Fruit fly (Drosophila melanogaster) whole organism, embryonic: ENCODE data around the gene CG32075.

Experiments
- CG10321 ChIP-seq: fragments of 200-800 bp; sonication (Bioruptor generic); IDR thresholded peaks from 2 replicates; pipeline ENCODE4 v1.3.6; 2022; ENCODE audit warnings: missing biosample characterization, missing genetic modification characterization
- CG10654 ChIP-seq: fragments of 200-800 bp; sonication (Bioruptor generic); optimal IDR thresholded peaks from 2 replicates; lab custom pipeline; 2016; ENCODE audit warnings: missing biosample characterization, missing genetic modification characterization
- CG13296 ChIP-seq: fragments of 200-800 bp; sonication (Bioruptor generic); optimal IDR thresholded peaks from 3 replicates; lab custom pipeline; 2018; ENCODE audit warnings: missing biosample characterization, mild to moderate bottlenecking, missing genetic modification characterization
- CG14667 ChIP-seq: fragments of 200-800 bp; sonication (Bioruptor generic); IDR thresholded peaks from 2 replicates; pipeline ENCODE4 v1.3.6; 2022; ENCODE audit warnings: missing biosample characterization, missing genetic modification characterization
- CG16813 ChIP-seq: fragments of 200-800 bp; sonication (Bioruptor generic); IDR thresholded peaks from 3 replicates; pipeline ENCODE4 v1.3.6; 2022; ENCODE audit warnings: missing biosample characterization, missing genetic modification characterization; ENCODE audit not compliant: partially characterized antibody
- CG2199 ChIP-seq: fragments of 200-800 bp; sonication (Bioruptor generic); IDR thresholded peaks from 3 replicates; pipeline ENCODE4 v1.3.6; 2022; ENCODE audit warnings: missing biosample characterization, missing genetic modification characterization
- CG4360 ChIP-seq: fragments of 200-800 bp; sonication (Bioruptor generic); IDR thresholded peaks from 2 replicates; pipeline ENCODE4 v1.3.6; 2022; ENCODE audit warnings: missing biosample characterization, missing genetic modification characterization
- CG43689 ChIP-seq: fragments of 200-800 bp; sonication (Bioruptor generic); IDR thresholded peaks from 2 replicates; pipeline ENCODE4 v1.3.6; 2022; ENCODE audit warnings: missing biosample characterization, missing genetic modification characterization
- CG4617 ChIP-seq: fragments of 200-800 bp; sonication (Bioruptor generic); optimal IDR thresholded peaks from 3 replicates; lab custom pipeline; 2016; ENCODE audit warnings: missing biosample characterization, missing genetic modification characterization, borderline replicate concordance
- CG7372 ChIP-seq: fragments of 200-800 bp; sonication (Bioruptor generic); IDR thresholded peaks from 2 replicates; pipeline ENCODE4 v1.3.6; 2022; ENCODE audit warnings: missing biosample characterization, missing genetic modification characterization
- CG7786 ChIP-seq: fragments of 200-800 bp; sonication (Bioruptor generic); optimal IDR thresholded peaks from 2 replicates; lab custom pipeline; 2016; ENCODE audit warnings: missing biosample characterization, missing genetic modification characterization
- CG8359 ChIP-seq: fragments of 200-800 bp; sonication (Bioruptor generic); optimal IDR thresholded peaks from 2 replicates; lab custom pipeline; 2017; ENCODE audit warnings: missing biosample characterization, mild to moderate bottlenecking, missing genetic modification characterization, borderline replicate concordance
- Deaf1 ChIP-seq: fragments of 200-800 bp; optimal IDR thresholded peaks from 3 replicates; lab custom pipeline; 2019; ENCODE audit warnings: missing biosample characterization, mild to moderate bottlenecking, missing genetic modification characterization, moderate library complexity
- Dfd ChIP-seq, 2 experiments: fragments of >200 bp; optimal IDR thresholded peaks; 2 replicates each; lab custom pipeline; 2017; ENCODE audit warnings: missing biosample characterization in 2 of 2, missing genetic modification characterization in 2 of 2
- Dref ChIP-seq: fragments of 200-800 bp; sonication (Bioruptor generic); IDR thresholded peaks from 2 replicates; pipeline ENCODE4 v1.3.6; 2022; ENCODE audit warnings: missing biosample characterization, missing genetic modification characterization
- E2f1 ChIP-seq: fragments of 200-800 bp; sonication (Bioruptor generic); IDR thresholded peaks from 2 replicates; pipeline ENCODE4 v1.3.6; 2022; ENCODE audit warnings: missing biosample characterization, missing genetic modification characterization
- Fer1 ChIP-seq: fragments of 200-800 bp; sonication (Bioruptor generic); optimal IDR thresholded peaks from 2 replicates; lab custom pipeline; 2017; ENCODE audit warnings: missing biosample characterization, mild to moderate bottlenecking, missing genetic modification characterization
- H2.0 ChIP-seq: fragments of 200-800 bp; sonication (Bioruptor generic); IDR thresholded peaks from 2 replicates; pipeline ENCODE4 v1.3.6; 2022; ENCODE audit warnings: missing biosample characterization, missing genetic modification characterization
- Hr51 ChIP-seq, 2 experiments: fragments of 200-800 bp; sonication (Bioruptor generic); optimal IDR thresholded peaks; 2 replicates in 1 of 2; 3 replicates in 1 of 2; lab custom pipeline; 2016 to 2018; ENCODE audit warnings: missing biosample characterization in 2 of 2, missing genetic modification characterization in 2 of 2, mild to moderate bottlenecking in 1 of 2, moderate library complexity in 1 of 2
- MBD-R2 ChIP-seq: fragments of 200-800 bp; sonication (Bioruptor generic); IDR thresholded peaks from 2 replicates; pipeline ENCODE4 v1.3.6; 2022; ENCODE audit warnings: missing biosample characterization, missing genetic modification characterization
- Med ChIP-seq: fragments of 200-800 bp; sonication (Bioruptor generic); peaks from one replicate; lab custom pipeline; 2016; ENCODE audit warnings: missing biosample characterization, missing genetic modification characterization, mild to moderate bottlenecking, inconsistent platforms, moderate library complexity
- Nf-YA ChIP-seq: fragments of 200-800 bp; sonication (Bioruptor generic); IDR thresholded peaks from 2 replicates; pipeline ENCODE4 v1.3.6; 2022; ENCODE audit warnings: missing biosample characterization, missing genetic modification characterization
- Opbp ChIP-seq: fragments of 200-800 bp; sonication (Bioruptor generic); IDR thresholded peaks from 3 replicates; pipeline ENCODE4 v1.3.6; 2022; ENCODE audit warnings: missing biosample characterization, missing genetic modification characterization; ENCODE audit not compliant: partially characterized antibody
- Sox102F ChIP-seq: fragments of 200-800 bp; sonication (Bioruptor generic); optimal IDR thresholded peaks from 2 replicates; lab custom pipeline; 2018; ENCODE audit warnings: missing biosample characterization, mild to moderate bottlenecking, missing genetic modification characterization, moderate library complexity
- amos ChIP-seq: fragments of 200-800 bp; sonication (Bioruptor generic); IDR thresholded peaks from 2 replicates; pipeline ENCODE4 v1.3.6; 2022; ENCODE audit warnings: missing biosample characterization, missing genetic modification characterization; ENCODE audit not compliant: partially characterized antibody
- ato ChIP-seq: fragments of 200-800 bp; sonication (Bioruptor generic); IDR thresholded peaks from 2 replicates; pipeline ENCODE4 v1.3.6; 2022; ENCODE audit warnings: missing biosample characterization, missing genetic modification characterization; ENCODE audit not compliant: partially characterized antibody
- bab2 ChIP-seq: fragments of 200-800 bp; sonication (Bioruptor generic); optimal IDR thresholded peaks from 2 replicates; lab custom pipeline; 2016; ENCODE audit warnings: missing biosample characterization, missing genetic modification characterization
- cad ChIP-seq: fragments of >200 bp; optimal IDR thresholded peaks from 2 replicates; lab custom pipeline; 2017; ENCODE audit warnings: missing biosample characterization, missing genetic modification characterization
- dati ChIP-seq: fragments of 200-800 bp; sonication (Bioruptor generic); IDR thresholded peaks from 2 replicates; pipeline ENCODE4 v1.3.6; 2022; ENCODE audit warnings: missing biosample characterization, missing genetic modification characterization
- dm ChIP-seq: fragments of 200-800 bp; sonication (Bioruptor generic); optimal IDR thresholded peaks from 3 replicates; lab custom pipeline; 2016; ENCODE audit warnings: missing biosample characterization, missing genetic modification characterization
- dmrt11E ChIP-seq: fragments of 200-800 bp; sonication (Bioruptor generic); optimal IDR thresholded peaks from 3 replicates; lab custom pipeline; 2018; ENCODE audit warnings: missing biosample characterization, mild to moderate bottlenecking, missing genetic modification characterization, moderate library complexity
- en ChIP-seq: fragments of 200-800 bp; sonication (Bioruptor generic); optimal IDR thresholded peaks from 2 replicates; lab custom pipeline; 2016; ENCODE audit warnings: missing biosample characterization, missing genetic modification characterization
- gem ChIP-seq: fragments of 200-800 bp; sonication (Bioruptor generic); optimal IDR thresholded peaks from 2 replicates; lab custom pipeline; 2019; ENCODE audit warnings: missing biosample characterization, mild to moderate bottlenecking, missing genetic modification characterization, moderate library complexity
- gt ChIP-seq: fragments of 200-800 bp; sonication (Bioruptor generic); IDR thresholded peaks from 2 replicates; pipeline ENCODE4 v1.3.6; 2022; ENCODE audit warnings: missing biosample characterization, missing genetic modification characterization
- jumu ChIP-seq: fragments of 200-800 bp; sonication (Bioruptor generic); optimal IDR thresholded peaks from 3 replicates; lab custom pipeline; 2016; ENCODE audit warnings: missing biosample characterization, missing genetic modification characterization
- ken ChIP-seq: fragments of 200-800 bp; sonication (Bioruptor generic); IDR thresholded peaks from 3 replicates; pipeline ENCODE4 v1.3.6; 2022; ENCODE audit warnings: missing biosample characterization, missing genetic modification characterization
- lbe ChIP-seq: fragments of 200-800 bp; sonication (Bioruptor generic); optimal IDR thresholded peaks from 2 replicates; lab custom pipeline; 2016; ENCODE audit warnings: missing biosample characterization, mild to moderate bottlenecking, missing genetic modification characterization
- onecut ChIP-seq: fragments of 200-800 bp; sonication (Bioruptor generic); IDR thresholded peaks from 2 replicates; pipeline ENCODE4 v1.3.6; 2022; ENCODE audit warnings: missing biosample characterization, missing genetic modification characterization
- pita ChIP-seq: fragments of 200-800 bp; sonication (Bioruptor generic); optimal IDR thresholded peaks from 2 replicates; lab custom pipeline; 2017; ENCODE audit warnings: missing biosample characterization, mild to moderate bottlenecking, missing genetic modification characterization
- prd ChIP-seq, 3 experiments: fragments of >200 bp in 2 of 3; fragments of 200-800 bp in 1 of 3; sonication (Bioruptor generic) in 1 of 3; optimal IDR thresholded peaks in 2 of 3; IDR thresholded peaks in 1 of 3; 2 replicates in 2 of 3; 3 replicates in 1 of 3; pipeline versions ENCODE4 v1.3.6 to Lab custom; 2017 to 2022; ENCODE audit warnings: missing biosample characterization in 1 of 3, missing genetic modification characterization in 1 of 3
- repo ChIP-seq: fragments of 200-800 bp; sonication (Bioruptor generic); optimal IDR thresholded peaks from 2 replicates; lab custom pipeline; 2016; ENCODE audit warnings: missing biosample characterization, missing genetic modification characterization
- sc ChIP-seq, 3 experiments: fragments of >200 bp in 2 of 3; fragments of 200-800 bp in 1 of 3; sonication (Bioruptor generic) in 1 of 3; optimal IDR thresholded peaks; 2 replicates in 2 of 3; 3 replicates in 1 of 3; lab custom pipeline; 2017; ENCODE audit warnings: mild to moderate bottlenecking in 1 of 3, missing biosample characterization in 1 of 3, missing genetic modification characterization in 1 of 3, missing genetic modification reagents in 1 of 3
- slou ChIP-seq: fragments of 200-800 bp; sonication (Bioruptor generic); optimal IDR thresholded peaks from 3 replicates; lab custom pipeline; 2016; ENCODE audit warnings: missing biosample characterization, missing genetic modification characterization
- sob ChIP-seq: fragments of 200-800 bp; sonication (Bioruptor generic); IDR thresholded peaks from 2 replicates; pipeline ENCODE4 v1.3.6; 2022; ENCODE audit warnings: missing biosample characterization, missing genetic modification characterization
- tap ChIP-seq: fragments of 200-800 bp; optimal IDR thresholded peaks from 3 replicates; lab custom pipeline; 2019; ENCODE audit warnings: missing biosample characterization, mild to moderate bottlenecking, missing genetic modification characterization, moderate library complexity
- tio ChIP-seq: fragments of 200-800 bp; sonication (Bioruptor generic); optimal IDR thresholded peaks from 2 replicates; lab custom pipeline; 2017; ENCODE audit warnings: missing biosample characterization, missing genetic modification characterization, inconsistent platforms
- wor ChIP-seq: fragments of 200-800 bp; sonication (Bioruptor generic); IDR thresholded peaks from 2 replicates; pipeline ENCODE4 v1.3.6; 2022; ENCODE audit warnings: missing biosample characterization, missing genetic modification characterization
- zen2 ChIP-seq: fragments of 200-800 bp; sonication (Bioruptor generic); IDR thresholded peaks from 3 replicates; pipeline ENCODE4 v1.3.6; 2022; ENCODE audit warnings: missing biosample characterization, missing genetic modification characterization; ENCODE audit not compliant: partially characterized antibody

Gene CG32075

dm6 chr3L:11096195-11096908 is 31.6 kb upstream of the CG32075 start, which contains the start of the genes CG46439, Iyd and CG33947 (continued):
- peak; percentile 89 for TF ChIP-seq Med (GFP tag; lab: Kevin White, UChicago)
- TF ChIP-seq tio (GFP tag; lab: Kevin White, UChicago) = no peak
- no peak for TF ChIP-seq CG7786
- TF ChIP-seq dmrt11E (tag; lab: Kevin White, UChicago) = no peak
- no peak for TF ChIP-seq dm (GFP tag; lab: Kevin White, UChicago)
- no peak for TF ChIP-seq Nf-YA (GFP tag; lab: Robert Waterston, UW)
- no peak for TF ChIP-seq prd (optimal IDR thresholded peaks at IDR 0.05; lab: Kevin White, UChicago)
- no peak for TF ChIP-seq prd (GFP tag; IDR thresholded peaks at IDR 0.05; lab: Robert Waterston, UW)
- TF ChIP-seq E2f1 (GFP tag; lab: Robert Waterston, UW) = peak; percentile 55; the same call in 1 of the 2 replicates
- TF ChIP-seq Sox102F (GFP tag; lab: Kevin White, UChicago) = no peak
- TF ChIP-seq lbe = peak; percentile 73
- TF ChIP-seq MBD-R2 = peak; percentile 28; the same call in 1 of the 2 replicates
- TF ChIP-seq bab2 (GFP tag; lab: Kevin White, UChicago) = no peak
- no peak for TF ChIP-seq CG10321 (GFP tag; lab: Robert Waterston, UW)
- TF ChIP-seq en = no peak
- TF ChIP-seq gem (tag; lab: Kevin White, UChicago) = peak; percentile 5
- 0 out of 3 replicates have a peak, but pooled peaks have one; percentile 16 for TF ChIP-seq CG16813
- TF ChIP-seq CG2199 (GFP tag; lab: Robert Waterston, UW) = 0 out of 3 replicates have a peak, but pooled peaks have one; percentile 13
- peak; percentile 38; the same call in 1 of the 2 replicates for TF ChIP-seq CG4360 (GFP tag; lab: Robert Waterston, UW)
- TF ChIP-seq Deaf1 (tag; lab: Kevin White, UChicago) = peak; percentile 46
- TF ChIP-seq CG7372 (GFP tag; lab: Robert Waterston, UW) = no peak
- TF ChIP-seq sob (GFP tag; lab: Robert Waterston, UW) = no peak
- no peak for TF ChIP-seq slou (GFP tag; lab: Kevin White, UChicago)
- TF ChIP-seq repo (GFP tag; lab: Kevin White, UChicago) = no peak
- TF ChIP-seq CG14667 (GFP tag; lab: Robert Waterston, UW) = no peak
- TF ChIP-seq ken (GFP tag; lab: Robert Waterston, UW) = 0 out of 3 replicates have a peak, but pooled peaks have one; percentile 19
- TF ChIP-seq wor (GFP tag; lab: Robert Waterston, UW) = no peak
- no peak for TF ChIP-seq amos (GFP tag; lab: Robert Waterston, UW)
- peak in 1 of 2 experiments; percentile 12 for TF ChIP-seq Hr51 (GFP tag; optimal IDR thresholded peaks at IDR 0.05; lab: Kevin White, UChicago)
- no peak for TF ChIP-seq Opbp
- TF ChIP-seq cad (GFP tag; lab: Kevin White, UChicago) = no peak
- TF ChIP-seq CG43689 = no peak
- no peak for TF ChIP-seq jumu (GFP tag; lab: Kevin White, UChicago)
- TF ChIP-seq CG4617 = peak; percentile 8
- TF ChIP-seq dati = no peak
- no peak for TF ChIP-seq Dref (GFP tag; lab: Robert Waterston, UW)
- no peak for TF ChIP-seq H2.0
- 0 out of 2 replicates have a peak, but pooled peaks have one; percentile 28 for TF ChIP-seq ato (GFP tag; lab: Robert Waterston, UW)
- no peak for TF ChIP-seq CG10654 (GFP tag; lab: Kevin White, UChicago)
- no peak for TF ChIP-seq Dfd (GFP tag; optimal IDR thresholded peaks at IDR 0.05; lab: Kevin White, UChicago)
- no peak for TF ChIP-seq CG8359
- TF ChIP-seq tap (tag; lab: Kevin White, UChicago) = no peak
- TF ChIP-seq Fer1 (GFP tag; lab: Kevin White, UChicago) = peak; percentile 70
- no peak; the same call in 2 of the 3 replicates for TF ChIP-seq zen2
- peak; percentile 45; the same call in 1 of the 2 replicates for TF ChIP-seq onecut (GFP tag; lab: Robert Waterston, UW)
- peak; percentile 38 for TF ChIP-seq CG13296 (GFP tag; lab: Kevin White, UChicago)
- no peak for TF ChIP-seq gt
- no peak for TF ChIP-seq sc (optimal IDR thresholded peaks at IDR 0.05; lab: Kevin White, UChicago)
- TF ChIP-seq sc (GFP tag; optimal IDR thresholded peaks at IDR 0.05; lab: Kevin White, UChicago) = no peak
- no peak for TF ChIP-seq pita (GFP tag; lab: Kevin White, UChicago)
